Fruit fly (Drosophila melanogaster): ENCODE results near the gene Galt.

Galt gene

dm6 chr2L:6667719-6668325 lies at the start of gene Galt (continued):
- TF ChIP-seq CG32767 (GFP tag; IDR thresholded peaks at IDR 0.05): 0 out of 2 replicates have a peak, but pooled peaks have one; percentile 21
- peak; percentile 26 for TF ChIP-seq Meics (GFP tag; optimal IDR thresholded peaks at IDR 0.05)
- peak; percentile 64; the same call in 1 of the 2 replicates for TF ChIP-seq Bgb (GFP tag; IDR thresholded peaks at IDR 0.05; ENCODE audit: partially characterized antibody)
- no peak for TF ChIP-seq HLH3B (GFP tag; IDR thresholded peaks at IDR 0.05)
- peak; percentile 44 for TF ChIP-seq CG3281 (GFP tag; optimal IDR thresholded peaks at IDR 0.05)
- TF ChIP-seq grau (tag; optimal IDR thresholded peaks at IDR 0.05): peak; percentile 50
- peak; percentile 47 for TF ChIP-seq CG9932 (GFP tag; IDR thresholded peaks at IDR 0.05)
- peak; percentile 93 for TF ChIP-seq grn (GFP tag; optimal IDR thresholded peaks at IDR 0.05)
- no peak for TF ChIP-seq Camta (GFP tag; optimal IDR thresholded peaks at IDR 0.05)
- TF ChIP-seq inv (GFP tag; IDR thresholded peaks at IDR 0.05; ENCODE audit: partially characterized antibody): peak; percentile 52; the same call in 1 of the 2 replicates
- peak; percentile 39 for TF ChIP-seq unpg (GFP tag; optimal IDR thresholded peaks at IDR 0.05)
- peak; percentile 31 for TF ChIP-seq ERR (GFP tag; optimal IDR thresholded peaks at IDR 0.05)
- no peak for TF ChIP-seq zen (tag; optimal IDR thresholded peaks at IDR 0.05)
- peak; percentile 79; the same call in 1 of the 2 replicates for TF ChIP-seq NFAT (GFP tag; IDR thresholded peaks at IDR 0.05)
- peak; percentile 64 for TF ChIP-seq PHDP (tag; optimal IDR thresholded peaks at IDR 0.05)
- TF ChIP-seq stwl (tag; optimal IDR thresholded peaks at IDR 0.05): peak; percentile 53
- TF ChIP-seq sens (GFP tag): peak; percentile 90
- TF ChIP-seq CG13775 (GFP tag; optimal IDR thresholded peaks at IDR 0.05): peak; percentile 22
- TF ChIP-seq Hr78 (GFP tag; optimal IDR thresholded peaks at IDR 0.05): peak in 1 of 2 experiments; percentile 18
- no peak for TF ChIP-seq CG11696 (GFP tag; IDR thresholded peaks at IDR 0.05)
- TF ChIP-seq hb (GFP tag; IDR thresholded peaks at IDR 0.05; ENCODE audit: partially characterized antibody): peak; percentile 76
- TF ChIP-seq CG6254 (GFP tag; optimal IDR thresholded peaks at IDR 0.05): no peak
- TF ChIP-seq aop (GFP tag; IDR thresholded peaks at IDR 0.05): no peak
- TF ChIP-seq pfk (GFP tag; optimal IDR thresholded peaks at IDR 0.05): peak; percentile 37
- TF ChIP-seq Bteb2 (GFP tag; optimal IDR thresholded peaks at IDR 0.05): peak; percentile 2
- TF ChIP-seq CG13287 (GFP tag; IDR thresholded peaks at IDR 0.05; ENCODE audit: partially characterized antibody): peak; percentile 81
- TF ChIP-seq CG2202 (tag; optimal IDR thresholded peaks at IDR 0.05): peak; percentile 10
- TF ChIP-seq gcm (GFP tag; optimal IDR thresholded peaks at IDR 0.05): peak; percentile 54
- TF ChIP-seq CG6765 (GFP tag; optimal IDR thresholded peaks at IDR 0.05): peak; percentile 5
- TF ChIP-seq Dll (GFP tag; IDR thresholded peaks at IDR 0.05; ENCODE audit: partially characterized antibody): peak; percentile 77
- no peak for TF ChIP-seq fd102C (GFP tag; optimal IDR thresholded peaks at IDR 0.05)
- TF ChIP-seq luna (GFP tag; optimal IDR thresholded peaks at IDR 0.05): no peak
- TF ChIP-seq CG9797 (GFP tag; optimal IDR thresholded peaks at IDR 0.05): peak; percentile 34
- peak; percentile 51; the same call in 1 of the 2 replicates for TF ChIP-seq vvl (GFP tag; IDR thresholded peaks at IDR 0.05)
- TF ChIP-seq CG4424 (GFP tag; optimal IDR thresholded peaks at IDR 0.05): peak; percentile 17
- peak; percentile 93 for TF ChIP-seq nerfin-1 (tag; optimal IDR thresholded peaks at IDR 0.05)
- peak; percentile 54; the same call in 2 of the 3 replicates for TF ChIP-seq knrl (GFP tag; IDR thresholded peaks at IDR 0.05; ENCODE audit: partially characterized antibody)
- peak in 1 of 2 experiments; percentile 56 for TF ChIP-seq bsh (GFP tag; optimal IDR thresholded peaks at IDR 0.05)
- no peak for TF ChIP-seq CG7839 (tag; optimal IDR thresholded peaks at IDR 0.05)
- no peak for TF ChIP-seq Mes4 (GFP tag; optimal IDR thresholded peaks at IDR 0.05)
- peak; percentile 69 for TF ChIP-seq BtbVII (GFP tag; optimal IDR thresholded peaks at IDR 0.05)
- peak; percentile 37 for TF ChIP-seq Deaf1 (tag; optimal IDR thresholded peaks at IDR 0.05)
- TF ChIP-seq zen2 (GFP tag; IDR thresholded peaks at IDR 0.05; ENCODE audit: partially characterized antibody): peak; percentile 54; the same call in 2 of the 3 replicates
- peak; percentile 61 for TF ChIP-seq CG3163 (GFP tag; optimal IDR thresholded peaks at IDR 0.05)
- TF ChIP-seq wek (GFP tag; optimal IDR thresholded peaks at IDR 0.05): peak; percentile 39
- peak; percentile 16; the same call in 1 of the 2 replicates for TF ChIP-seq chm (GFP tag; IDR thresholded peaks at IDR 0.05)
- TF ChIP-seq hbn (GFP tag; IDR thresholded peaks at IDR 0.05; ENCODE audit: partially characterized antibody): peak; percentile 37; the same call in 1 of the 2 replicates
- peak; percentile 31 for TF ChIP-seq CG17385 (GFP tag; optimal IDR thresholded peaks at IDR 0.05)

Measured in whole organism, embryonic.